Fruit fly (Drosophila melanogaster) whole organism, embryonic: ENCODE data around the gene IA-2.

Experiments used
- Atf-2 ChIP-seq: fragments of 200-800 bp; sonication (Bioruptor generic); optimal IDR thresholded peaks from 2 replicates; lab custom pipeline; 2016; ENCODE audit warnings: missing biosample characterization, missing genetic modification characterization
- Awh ChIP-seq: fragments of 200-800 bp; sonication (Bioruptor generic); IDR thresholded peaks from 2 replicates; pipeline ENCODE4, ENCODE4 v1.3.6; 2022; ENCODE audit warnings: missing biosample characterization, missing genetic modification characterization
- B-H1 ChIP-seq: fragments of 200-800 bp; sonication (Bioruptor generic); IDR thresholded peaks from 3 replicates; pipeline ENCODE4 v1.3.6; 2022; ENCODE audit warnings: missing biosample characterization, missing genetic modification characterization
- Bdp1 ChIP-seq: fragments of 200-800 bp; sonication (Bioruptor generic); optimal IDR thresholded peaks from 3 replicates; lab custom pipeline; 2016; ENCODE audit warnings: missing biosample characterization, missing genetic modification characterization
- CG10209 ChIP-seq: fragments of 200-800 bp; sonication (Bioruptor generic); optimal IDR thresholded peaks from 3 replicates; lab custom pipeline; 2017; ENCODE audit warnings: missing biosample characterization, mild to moderate bottlenecking, missing genetic modification characterization, missing genetic modification reagents
- CG10366 ChIP-seq: fragments of 200-800 bp; sonication (Bioruptor generic); IDR thresholded peaks from 2 replicates; pipeline ENCODE4 v1.3.6; 2022; ENCODE audit warnings: missing biosample characterization, missing genetic modification characterization
- CG10654 ChIP-seq: fragments of 200-800 bp; sonication (Bioruptor generic); optimal IDR thresholded peaks from 2 replicates; lab custom pipeline; 2016; ENCODE audit warnings: missing biosample characterization, missing genetic modification characterization
- CG11247 ChIP-seq: fragments of 200-800 bp; sonication (Bioruptor generic); IDR thresholded peaks from 2 replicates; pipeline ENCODE4 v1.3.6; 2022; ENCODE audit warnings: missing biosample characterization, missing genetic modification characterization
- CG12104 ChIP-seq: fragments of 200-800 bp; sonication (Bioruptor generic); optimal IDR thresholded peaks from 3 replicates; lab custom pipeline; 2016; ENCODE audit warnings: missing biosample characterization, missing genetic modification characterization
- CG12744 ChIP-seq: fragments of 200-800 bp; sonication (Bioruptor generic); optimal IDR thresholded peaks from 2 replicates; lab custom pipeline; 2016; ENCODE audit warnings: missing biosample characterization, missing genetic modification characterization
- CG17328 ChIP-seq: fragments of 200-800 bp; sonication (Bioruptor generic); IDR thresholded peaks from 2 replicates; pipeline ENCODE4 v1.3.6; 2022; ENCODE audit warnings: missing biosample characterization, missing genetic modification characterization
- CG17829 ChIP-seq: fragments of 200-800 bp; optimal IDR thresholded peaks from 2 replicates; lab custom pipeline; 2019; ENCODE audit warnings: missing biosample characterization, mild to moderate bottlenecking, missing genetic modification characterization, moderate library complexity
- CG18262 ChIP-seq: fragments of 200-800 bp; optimal IDR thresholded peaks from 3 replicates; lab custom pipeline; 2019; ENCODE audit warnings: missing biosample characterization, mild to moderate bottlenecking, missing genetic modification characterization, moderate library complexity
- CG18599 ChIP-seq: fragments of 200-800 bp; sonication (Bioruptor generic); optimal IDR thresholded peaks from 3 replicates; lab custom pipeline; 2017; ENCODE audit warnings: missing biosample characterization, missing genetic modification characterization, mild to moderate bottlenecking, moderate library complexity, missing genetic modification reagents
- CG18764 ChIP-seq: fragments of 200-800 bp; sonication (Bioruptor generic); optimal IDR thresholded peaks from 3 replicates; lab custom pipeline; 2016; ENCODE audit warnings: missing biosample characterization, missing genetic modification characterization
- CG2678 ChIP-seq: fragments of 200-800 bp; sonication (Bioruptor generic); optimal IDR thresholded peaks from 3 replicates; lab custom pipeline; 2019; ENCODE audit warnings: missing biosample characterization, mild to moderate bottlenecking, missing genetic modification characterization, moderate library complexity
- CG4707 ChIP-seq: fragments of 200-800 bp; sonication (Bioruptor generic); optimal IDR thresholded peaks from 2 replicates; lab custom pipeline; 2018; ENCODE audit warnings: missing biosample characterization, mild to moderate bottlenecking, missing genetic modification characterization, moderate library complexity
- CG6254 ChIP-seq: fragments of 200-800 bp; sonication (Bioruptor generic); optimal IDR thresholded peaks from 3 replicates; lab custom pipeline; 2017; ENCODE audit warnings: mild to moderate bottlenecking, missing biosample characterization, missing genetic modification reagents, missing genetic modification characterization
- CG6813 ChIP-seq: fragments of 200-800 bp; sonication (Bioruptor generic); optimal IDR thresholded peaks from 2 replicates; lab custom pipeline; 2017; ENCODE audit warnings: missing biosample characterization, missing genetic modification characterization, mild to moderate bottlenecking, moderate library complexity, missing genetic modification reagents
- CG9215 ChIP-seq: fragments of 200-800 bp; sonication (Bioruptor generic); IDR thresholded peaks from 2 replicates; pipeline ENCODE4 v1.3.6; 2022; ENCODE audit warnings: missing biosample characterization, missing genetic modification characterization
- D ChIP-seq, 2 experiments: fragments of 200-800 bp in 1 of 2; fragments of >200 bp in 1 of 2; sonication (Bioruptor generic) in 1 of 2; optimal IDR thresholded peaks; 2 replicates in 1 of 2; 3 replicates in 1 of 2; lab custom pipeline; 2017; ENCODE audit warnings: mild to moderate bottlenecking in 1 of 2, missing biosample characterization in 1 of 2, missing genetic modification characterization in 1 of 2, missing genetic modification reagents in 1 of 2
- D19B ChIP-seq: fragments of 200-800 bp; sonication (Bioruptor generic); optimal IDR thresholded peaks from 2 replicates; lab custom pipeline; 2017; ENCODE audit warnings: missing biosample characterization, mild to moderate bottlenecking, missing genetic modification characterization
- Ets65A ChIP-seq: fragments of 200-800 bp; sonication (Bioruptor generic); peaks from one replicate; lab custom pipeline; 2016; ENCODE audit warnings: missing biosample characterization, missing genetic modification characterization
- Hr3 ChIP-seq: fragments of 200-800 bp; sonication (Bioruptor generic); optimal IDR thresholded peaks from 3 replicates; lab custom pipeline; 2016; ENCODE audit warnings: missing biosample characterization, missing genetic modification characterization
- Hr78 ChIP-seq, 2 experiments: fragments of 200-800 bp in 1 of 2; fragments of >200 bp in 1 of 2; sonication (Bioruptor generic) in 1 of 2; optimal IDR thresholded peaks; 2 replicates each; lab custom pipeline; 2017 to 2019; ENCODE audit warnings: missing biosample characterization in 2 of 2, missing genetic modification characterization in 2 of 2, mild to moderate bottlenecking in 1 of 2, moderate library complexity in 1 of 2
- MESR4 ChIP-seq: fragments of 200-800 bp; sonication (Bioruptor generic); optimal IDR thresholded peaks from 2 replicates; lab custom pipeline; 2018; ENCODE audit warnings: missing biosample characterization, mild to moderate bottlenecking, missing genetic modification characterization, moderate library complexity
- Nf-YA ChIP-seq: fragments of 200-800 bp; sonication (Bioruptor generic); IDR thresholded peaks from 2 replicates; pipeline ENCODE4 v1.3.6; 2022; ENCODE audit warnings: missing biosample characterization, missing genetic modification characterization
- Oaz ChIP-seq: fragments of 200-800 bp; sonication (Bioruptor generic); IDR thresholded peaks from 2 replicates; pipeline ENCODE4 v1.3.6; 2022; ENCODE audit warnings: missing biosample characterization, missing genetic modification characterization
- Poxn ChIP-seq: fragments of 200-800 bp; sonication (Bioruptor generic); IDR thresholded peaks from 2 replicates; pipeline ENCODE4 v1.3.6; 2022; ENCODE audit warnings: missing biosample characterization, missing genetic modification characterization
- Ravus ChIP-seq: fragments of 200-800 bp; sonication (Bioruptor generic); IDR thresholded peaks from 2 replicates; pipeline ENCODE4 v1.3.6; 2022; ENCODE audit warnings: missing biosample characterization, missing genetic modification characterization
- TFAM ChIP-seq: fragments of 200-800 bp; sonication (Bioruptor generic); optimal IDR thresholded peaks from 2 replicates; lab custom pipeline; 2017; ENCODE audit warnings: missing biosample characterization, missing genetic modification characterization, inconsistent platforms
- ash1 ChIP-seq: fragments of 200-800 bp; sonication (Bioruptor generic); optimal IDR thresholded peaks from 2 replicates; lab custom pipeline; 2018; ENCODE audit warnings: missing biosample characterization, mild to moderate bottlenecking, missing genetic modification characterization
- btn ChIP-seq: fragments of 200-800 bp; sonication (Bioruptor generic); optimal IDR thresholded peaks from 2 replicates; lab custom pipeline; 2016; ENCODE audit warnings: missing biosample characterization, missing genetic modification characterization
- caup ChIP-seq: fragments of 200-800 bp; sonication (Bioruptor generic); optimal IDR thresholded peaks from 3 replicates; lab custom pipeline; 2017; ENCODE audit warnings: missing biosample characterization, mild to moderate bottlenecking, missing genetic modification characterization, moderate library complexity; ENCODE audit not compliant: severe bottlenecking
- dimm ChIP-seq: fragments of 200-800 bp; sonication (Bioruptor generic); IDR thresholded peaks from 2 replicates; pipeline ENCODE4 v1.3.6; 2022; ENCODE audit warnings: missing biosample characterization, missing genetic modification characterization
- dmrt11E ChIP-seq: fragments of 200-800 bp; sonication (Bioruptor generic); optimal IDR thresholded peaks from 3 replicates; lab custom pipeline; 2018; ENCODE audit warnings: missing biosample characterization, mild to moderate bottlenecking, missing genetic modification characterization, moderate library complexity
- jigr1 ChIP-seq: fragments of 200-800 bp; sonication (Bioruptor generic); IDR thresholded peaks from 3 replicates; pipeline ENCODE4 v1.3.6; 2022; ENCODE audit warnings: missing biosample characterization, missing genetic modification characterization
- knrl ChIP-seq: fragments of 200-800 bp; sonication (Bioruptor generic); IDR thresholded peaks from 3 replicates; pipeline ENCODE4 v1.3.6; 2022; ENCODE audit warnings: missing biosample characterization, missing genetic modification characterization; ENCODE audit not compliant: partially characterized antibody
- odd ChIP-seq: fragments of 200-800 bp; sonication (Bioruptor generic); optimal IDR thresholded peaks from 2 replicates; lab custom pipeline; 2017; ENCODE audit warnings: missing biosample characterization, mild to moderate bottlenecking, missing genetic modification characterization
- pan ChIP-seq, 4 experiments: fragments of >200 bp in 3 of 4; fragments of 200-800 bp in 1 of 4; sonication (Bioruptor generic) in 1 of 4; optimal IDR thresholded peaks in 3 of 4; IDR thresholded peaks in 1 of 4; 2 replicates each; pipeline versions ENCODE4 v1.3.6 to Lab custom; 2017 to 2022; ENCODE audit warnings: missing biosample characterization in 2 of 4, missing genetic modification characterization in 2 of 4, mixed read lengths in 1 of 4
- pita ChIP-seq: fragments of 200-800 bp; sonication (Bioruptor generic); optimal IDR thresholded peaks from 2 replicates; lab custom pipeline; 2017; ENCODE audit warnings: missing biosample characterization, mild to moderate bottlenecking, missing genetic modification characterization
- pros ChIP-seq: fragments of 200-800 bp; sonication (Bioruptor generic); optimal IDR thresholded peaks from 3 replicates; lab custom pipeline; 2019; ENCODE audit warnings: missing biosample characterization, mild to moderate bottlenecking, missing genetic modification characterization, moderate library complexity
- pzg ChIP-seq: fragments of 200-800 bp; sonication (Bioruptor generic); optimal IDR thresholded peaks from 3 replicates; lab custom pipeline; 2018; ENCODE audit warnings: missing biosample characterization, mild to moderate bottlenecking, missing genetic modification characterization, moderate library complexity
- sd ChIP-seq: fragments of 200-800 bp; sonication (Bioruptor generic); optimal IDR thresholded peaks from 3 replicates; lab custom pipeline; 2018; ENCODE audit warnings: missing biosample characterization, mild to moderate bottlenecking, missing genetic modification characterization, moderate library complexity
- tgo ChIP-seq: fragments of 200-800 bp; sonication (Bioruptor generic); IDR thresholded peaks from 3 replicates; pipeline ENCODE4 v1.3.6; 2022; ENCODE audit warnings: missing biosample characterization, missing genetic modification characterization
- tx ChIP-seq: fragments of 200-800 bp; sonication (Bioruptor generic); optimal IDR thresholded peaks from 2 replicates; lab custom pipeline; 2016; ENCODE audit warnings: missing biosample characterization, missing genetic modification characterization
- vnd ChIP-seq: fragments of 200-800 bp; sonication (Bioruptor generic); IDR thresholded peaks from 3 replicates; pipeline ENCODE4 v1.3.6; 2022; ENCODE audit warnings: missing biosample characterization, missing genetic modification characterization; ENCODE audit not compliant: partially characterized antibody

IA-2 gene

dm6 chr2L:1074180-1074864 lies 26.5 kb upstream of the IA-2 start (continued):
- no peak for TF ChIP-seq D (optimal IDR thresholded peaks at IDR 0.05; lab: Kevin White, UChicago)
- peak; percentile 88 for TF ChIP-seq D (GFP tag; optimal IDR thresholded peaks at IDR 0.05; lab: Kevin White, UChicago)
- TF ChIP-seq Oaz = no peak
- TF ChIP-seq CG6254 = peak; percentile 88
- peak; percentile 71 for TF ChIP-seq Hr3
- no peak for TF ChIP-seq knrl (GFP tag; lab: Robert Waterston, UW)
- TF ChIP-seq CG12744 = peak; percentile 43
- TF ChIP-seq Atf-2 = peak; percentile 62
- no peak for TF ChIP-seq pros
- TF ChIP-seq Awh (GFP tag; lab: Robert Waterston, UW) = peak; percentile 80
- peak; percentile 28; the same call in 1 of the 2 replicates for TF ChIP-seq Nf-YA (GFP tag; lab: Robert Waterston, UW)
- peak; percentile 90 for TF ChIP-seq dmrt11E
- peak; percentile 71 for TF ChIP-seq sd
- TF ChIP-seq tgo (GFP tag; lab: Robert Waterston, UW) = peak; percentile 68; the same call in 2 of the 3 replicates
- no peak for TF ChIP-seq pzg
- TF ChIP-seq CG18262 (tag; lab: Kevin White, UChicago) = peak; percentile 92
- TF ChIP-seq CG10366 = peak; percentile 61
- TF ChIP-seq CG17328 (GFP tag; lab: Robert Waterston, UW) = peak; percentile 82
- TF ChIP-seq Poxn = no peak
- peak; percentile 67 for TF ChIP-seq CG18764 (GFP tag; lab: Kevin White, UChicago)
- peak; percentile 64 for TF ChIP-seq odd (GFP tag; lab: Kevin White, UChicago)
- TF ChIP-seq CG2678 (tag; lab: Kevin White, UChicago) = peak; percentile 88
- TF ChIP-seq D19B (GFP tag; lab: Kevin White, UChicago) = peak; percentile 23
- no peak for TF ChIP-seq vnd (GFP tag; lab: Robert Waterston, UW)
- peak; percentile 53 for TF ChIP-seq CG9215
- TF ChIP-seq CG6813 (GFP tag; lab: Kevin White, UChicago) = peak; percentile 80
- peak; percentile 42 for TF ChIP-seq CG12104 (GFP tag; lab: Kevin White, UChicago)
- TF ChIP-seq CG10654 (GFP tag; lab: Kevin White, UChicago) = peak; percentile 44
- TF ChIP-seq CG17829 (tag; lab: Kevin White, UChicago) = peak; percentile 90
- TF ChIP-seq Hr78 (GFP tag; optimal IDR thresholded peaks at IDR 0.05; lab: Kevin White, UChicago) = peak in 1 of 2 experiments; percentile 74
- TF ChIP-seq Ravus (GFP tag; lab: Robert Waterston, UW) = no peak
- TF ChIP-seq jigr1 (GFP tag; lab: Robert Waterston, UW) = no peak
- peak; percentile 84 for TF ChIP-seq CG18599 (GFP tag; lab: Kevin White, UChicago)
- TF ChIP-seq CG11247 (GFP tag; lab: Robert Waterston, UW) = 0 out of 2 replicates have a peak, but pooled peaks have one; percentile 29
- TF ChIP-seq TFAM = no peak
- peak; percentile 41; the same call in 1 of the 3 replicates for TF ChIP-seq B-H1 (GFP tag; lab: Robert Waterston, UW)
- TF ChIP-seq MESR4 (GFP tag; lab: Kevin White, UChicago) = no peak
- TF ChIP-seq caup = peak; percentile 45
- TF ChIP-seq ash1 (GFP tag; lab: Kevin White, UChicago) = no peak
- no peak for TF ChIP-seq pita (GFP tag; lab: Kevin White, UChicago)
- TF ChIP-seq Ets65A (GFP tag; lab: Kevin White, UChicago) = peak; percentile 89
- peak; percentile 27 for TF ChIP-seq Bdp1 (GFP tag; lab: Kevin White, UChicago)
- peak; percentile 69 for TF ChIP-seq CG4707 (GFP tag; lab: Kevin White, UChicago)
- 0 out of 2 replicates have a peak, but pooled peaks have one; percentile 8 for TF ChIP-seq dimm (GFP tag; lab: Robert Waterston, UW)
- peak; percentile 75 for TF ChIP-seq CG10209 (GFP tag; lab: Kevin White, UChicago)
- TF ChIP-seq pan (optimal IDR thresholded peaks at IDR 0.05; lab: Kevin White, UChicago) = no peak
- peak in 1 of 2 experiments; percentile 61 for TF ChIP-seq pan (GFP tag; optimal IDR thresholded peaks at IDR 0.05 in 1 of 2, IDR thresholded peaks at IDR 0.05 in 1 of 2)
- TF ChIP-seq btn (GFP tag; lab: Kevin White, UChicago) = no peak
- peak; percentile 43 for TF ChIP-seq tx (GFP tag; lab: Kevin White, UChicago)
